Worm (Caenorhabditis elegans) whole organism, L4 larva: ENCODE data around the gene F53F4.11.
A peak's percentile ranks its signal among the peaks of the same experiment; 100 is the strongest.

ENCODE experiments used
- F10B5.3 ChIP-seq: sonication (generic microtip); optimal IDR thresholded peaks from 2 replicates; lab custom pipeline; 2016; ENCODE audit warnings: mild to moderate bottlenecking, missing genetic modification characterization, missing compliant biosample characterization
- F44E2.7 ChIP-seq: fragments of 200-800 bp; sonication (Bioruptor generic); IDR thresholded peaks from 2 replicates; pipeline ENCODE4 v2.1.2; 2022; ENCODE audit warnings: missing genetic modification characterization, missing compliant biosample characterization
- T20F7.1 ChIP-seq: fragments of 200-800 bp; sonication (Bioruptor generic); optimal IDR thresholded peaks from 2 replicates; lab custom pipeline; 2018; ENCODE audit warnings: mild to moderate bottlenecking, missing genetic modification characterization, missing compliant biosample characterization
- Y5F2A.4 ChIP-seq: fragments of 200-800 bp; sonication (Bioruptor generic); optimal IDR thresholded peaks from 2 replicates; lab custom pipeline; 2018; ENCODE audit warnings: mild to moderate bottlenecking, missing genetic modification characterization, missing compliant biosample characterization
- ZK337.2 ChIP-seq: fragments of 200-800 bp; sonication (Bioruptor generic); IDR thresholded peaks from 2 replicates; pipeline ENCODE4 v1.3.6; 2022; ENCODE audit warnings: missing genetic modification reagents, missing genetic modification characterization, missing compliant biosample characterization
- aha-1 ChIP-seq: fragments of 150-350 bp; peaks from one replicate; lab custom pipeline; 2014; ENCODE audit warnings: missing biosample characterization, missing genetic modification characterization
- aly-2 ChIP-seq: sonication (generic microtip); optimal IDR thresholded peaks from 2 replicates; lab custom pipeline; 2018; ENCODE audit warnings: missing biosample characterization, missing genetic modification characterization
- ceh-20 ChIP-seq: fragments of 200-800 bp; sonication (Bioruptor generic); IDR thresholded peaks from 2 replicates; pipeline ENCODE4 v1.3.6; 2022; ENCODE audit warnings: missing genetic modification reagents, missing genetic modification characterization, missing compliant biosample characterization
- ceh-44 ChIP-seq: fragments of 200-800 bp; sonication (Bioruptor generic); IDR thresholded peaks from 2 replicates; pipeline ENCODE4 v1.3.6; 2022; ENCODE audit warnings: missing genetic modification reagents, missing genetic modification characterization, missing compliant biosample characterization
- ceh-62 ChIP-seq: sonication (generic microtip); optimal IDR thresholded peaks from 2 replicates; lab custom pipeline; 2017; ENCODE audit warnings: missing biosample characterization, missing genetic modification characterization
- ctbp-1 ChIP-seq: fragments of 200-800 bp; sonication (Bioruptor generic); IDR thresholded peaks from 2 replicates; pipeline ENCODE4 v1.3.6; 2022; ENCODE audit warnings: missing genetic modification reagents, missing genetic modification characterization, missing compliant biosample characterization
- daf-12 ChIP-seq: fragments of 150-350 bp; optimal IDR thresholded peaks from 2 replicates; lab custom pipeline; 2014; ENCODE audit warnings: missing biosample characterization, missing genetic modification reagents, missing genetic modification characterization
- dmd-8 ChIP-seq: fragments of 200-800 bp; sonication (Bioruptor generic); IDR thresholded peaks from 2 replicates; pipeline ENCODE4 v1.3.6; 2022; ENCODE audit warnings: missing genetic modification characterization, missing compliant biosample characterization
- egl-27 ChIP-seq: sonication (generic microtip); optimal IDR thresholded peaks from 3 replicates; lab custom pipeline; 2017; ENCODE audit warnings: missing biosample characterization, missing genetic modification reagents, missing genetic modification characterization
- egl-43 ChIP-seq: fragments of 200-800 bp; sonication (Bioruptor generic); IDR thresholded peaks from 2 replicates; pipeline ENCODE4 v1.3.6; 2022; ENCODE audit warnings: missing genetic modification reagents, missing genetic modification characterization, missing compliant biosample characterization
- gei-8 ChIP-seq: fragments of 200-800 bp; sonication (Bioruptor generic); optimal IDR thresholded peaks from 2 replicates; lab custom pipeline; 2018; ENCODE audit warnings: mild to moderate bottlenecking, missing genetic modification characterization, missing compliant biosample characterization
- hmg-1.1 ChIP-seq: fragments of 200-800 bp; sonication (Bioruptor generic); IDR thresholded peaks from 2 replicates; pipeline ENCODE4 v1.3.6; 2022; ENCODE audit warnings: missing genetic modification reagents, missing genetic modification characterization, missing compliant biosample characterization
- lin-13 ChIP-seq: fragments of 150-350 bp; optimal IDR thresholded peaks from 2 replicates; lab custom pipeline; 2014; ENCODE audit warnings: missing biosample characterization, missing genetic modification reagents, missing genetic modification characterization
- lin-15B ChIP-seq: fragments of 150-350 bp; sonication (generic microtip); optimal IDR thresholded peaks from 3 replicates; lab custom pipeline; 2014; ENCODE audit warnings: missing biosample characterization, missing genetic modification characterization
- lin-29 ChIP-seq: fragments of 200-800 bp; sonication (Bioruptor generic); IDR thresholded peaks from 2 replicates; pipeline ENCODE4 v1.3.6; 2022; ENCODE audit warnings: missing genetic modification reagents, missing genetic modification characterization, missing compliant biosample characterization
- lin-38 ChIP-seq: fragments of 200-800 bp; sonication (Bioruptor generic); IDR thresholded peaks from 2 replicates; pipeline ENCODE4 v1.3.6; 2022; ENCODE audit warnings: missing genetic modification reagents, missing genetic modification characterization, missing compliant biosample characterization
- lin-39 ChIP-seq: fragments of 150-350 bp; optimal IDR thresholded peaks from 2 replicates; lab custom pipeline; 2014; ENCODE audit warnings: missing biosample characterization, missing genetic modification reagents, missing genetic modification characterization
- mdl-1 ChIP-seq, 2 experiments: fragments of 150-350 bp in 1 of 2; sonication (generic microtip) in 1 of 2; optimal IDR thresholded peaks; 2 replicates each; lab custom pipeline; 2014 to 2017; ENCODE audit warnings: missing biosample characterization in 2 of 2, missing genetic modification characterization in 2 of 2
- mxl-2 ChIP-seq: fragments of 200-800 bp; sonication (Bioruptor generic); conservative IDR thresholded peaks from 2 replicates; pipeline ENCODE4 v1.3.6; 2022; ENCODE audit warnings: missing genetic modification reagents, missing genetic modification characterization, missing compliant biosample characterization
- mxl-3 ChIP-seq: fragments of 200-800 bp; sonication (Bioruptor generic); optimal IDR thresholded peaks from 2 replicates; lab custom pipeline; 2018; ENCODE audit warnings: mild to moderate bottlenecking, missing genetic modification characterization, missing compliant biosample characterization
- nhr-11 ChIP-seq: fragments of 150-350 bp; optimal IDR thresholded peaks from 2 replicates; lab custom pipeline; 2014; ENCODE audit warnings: missing biosample characterization, missing genetic modification characterization
- nhr-28 ChIP-seq: fragments of 150-350 bp; optimal IDR thresholded peaks from 2 replicates; lab custom pipeline; 2014; ENCODE audit warnings: missing biosample characterization, missing genetic modification characterization
- nhr-48 ChIP-seq: sonication (generic microtip); optimal IDR thresholded peaks from 2 replicates; lab custom pipeline; 2016; ENCODE audit warnings: mild to moderate bottlenecking, missing genetic modification characterization, missing compliant biosample characterization
- nhr-76 ChIP-seq: fragments of 150-350 bp; optimal IDR thresholded peaks from 2 replicates; lab custom pipeline; 2014; ENCODE audit warnings: missing biosample characterization, missing genetic modification characterization
- nhr-77 ChIP-seq: fragments of 150-350 bp; optimal IDR thresholded peaks from 2 replicates; lab custom pipeline; 2014; ENCODE audit warnings: missing biosample characterization, missing genetic modification characterization
- pha-4 ChIP-seq, 2 experiments: fragments of 150-350 bp in 1 of 2; fragments of 200-800 bp in 1 of 2; sonication (Bioruptor generic) in 1 of 2; IDR thresholded peaks in 1 of 2; optimal IDR thresholded peaks in 1 of 2; 2 replicates each; pipeline versions ENCODE4 v1.3.6 to Lab custom; 2014 to 2022; ENCODE audit warnings: missing genetic modification characterization in 2 of 2, missing genetic modification reagents in 2 of 2, missing biosample characterization in 1 of 2, missing compliant biosample characterization in 1 of 2
- pqm-1 ChIP-seq: sonication (generic microtip); optimal IDR thresholded peaks from 2 replicates; lab custom pipeline; 2017; ENCODE audit warnings: missing biosample characterization, missing genetic modification characterization
- saeg-2 ChIP-seq: fragments of 200-800 bp; sonication (Bioruptor generic); IDR thresholded peaks from 2 replicates; pipeline ENCODE4 v1.3.6; 2022; ENCODE audit warnings: missing genetic modification reagents, missing genetic modification characterization, missing compliant biosample characterization
- sdz-12 ChIP-seq: fragments of 200-800 bp; sonication (Bioruptor generic); optimal IDR thresholded peaks from 2 replicates; lab custom pipeline; 2018; ENCODE audit warnings: mild to moderate bottlenecking, missing genetic modification characterization, missing compliant biosample characterization
- snpc-1.2 ChIP-seq: fragments of 200-800 bp; sonication (Bioruptor generic); IDR thresholded peaks from 2 replicates; pipeline ENCODE4 v1.3.6; 2022; ENCODE audit warnings: missing genetic modification reagents, missing genetic modification characterization, missing compliant biosample characterization
- tag-97 ChIP-seq: fragments of 200-800 bp; sonication (Bioruptor generic); IDR thresholded peaks from 2 replicates; pipeline ENCODE4 v1.3.6; 2022; ENCODE audit warnings: missing genetic modification characterization, missing compliant biosample characterization
- tra-1 ChIP-seq: fragments of 200-800 bp; sonication (Bioruptor generic); IDR thresholded peaks from 2 replicates; pipeline ENCODE4 v1.3.6; 2022; ENCODE audit warnings: missing genetic modification reagents, missing genetic modification characterization, missing compliant biosample characterization
- unc-130 ChIP-seq: sonication (generic microtip); optimal IDR thresholded peaks from 2 replicates; lab custom pipeline; 2016; ENCODE audit warnings: missing genetic modification reagents, missing genetic modification characterization, missing compliant biosample characterization
- unc-62 ChIP-seq, 3 experiments: fragments of 150-350 bp in 1 of 3; sonication (generic microtip); optimal IDR thresholded peaks in 2 of 3; peaks in 1 of 3; 1 replicate in 1 of 3; 2 replicates in 2 of 3; lab custom pipeline; 2014 to 2017; ENCODE audit warnings: missing biosample characterization in 3 of 3, missing genetic modification characterization in 3 of 3, missing genetic modification reagents in 3 of 3, missing genotype in 1 of 3
- zfp-3 ChIP-seq: fragments of 200-800 bp; sonication (Bioruptor generic); conservative IDR thresholded peaks from 2 replicates; pipeline ENCODE4 v1.3.6; 2022; ENCODE audit warnings: missing genetic modification reagents, missing genetic modification characterization, missing compliant biosample characterization
- zip-2 ChIP-seq: fragments of 150-350 bp; optimal IDR thresholded peaks from 2 replicates; lab custom pipeline; 2014; ENCODE audit warnings: missing biosample characterization, missing genetic modification characterization

Gene F53F4.11

ce11 chrV:13653713-13654393 lies 29.5 kb upstream of the F53F4.11 start, which contains the start of gene lpin-1 (continued):
- TF ChIP-seq zfp-3 (GFP tag; lab: Robert Waterston, UW) = 0 out of 2 replicates have a peak, but pooled peaks have one; percentile 28
- peak; percentile 77 for TF ChIP-seq nhr-28 (tag; lab: Kevin White, UChicago)
- peak; percentile 68 for TF ChIP-seq sdz-12 (GFP tag; lab: Kevin White, UChicago)
- TF ChIP-seq mdl-1 (tag; optimal IDR thresholded peaks at IDR 0.05; lab: Kevin White, UChicago) = peak in 1 of 2 experiments; percentile 54
- TF ChIP-seq nhr-48 = peak; percentile 47
- TF ChIP-seq saeg-2 (GFP tag; lab: Robert Waterston, UW) = peak; percentile 11; the same call in 1 of the 2 replicates

DNA sequence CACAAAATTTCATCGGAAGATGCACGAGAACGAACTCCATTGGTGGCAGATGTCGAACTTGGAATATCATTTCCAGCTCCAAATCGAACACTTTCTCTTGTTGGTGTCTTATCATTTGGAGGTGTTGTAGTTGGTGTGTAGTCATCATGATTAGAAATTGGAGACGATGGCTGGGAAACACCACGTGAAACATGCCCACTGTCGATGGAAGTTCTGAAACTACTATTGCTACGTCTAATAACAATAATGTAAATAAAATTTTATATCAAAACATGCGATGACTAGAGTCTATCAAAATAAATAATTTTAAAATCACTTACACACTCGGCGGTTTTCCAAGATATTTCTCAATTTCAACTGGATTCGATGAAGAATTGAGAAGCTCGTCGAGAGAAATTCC lies 28.0 kb upstream of the F53F4.11 start:
- TF ChIP-seq nhr-28 (tag; lab: Kevin White, UChicago) (peak; percentile 64), gei-8 (GFP tag; lab: Kevin White, UChicago) (no peak), nhr-77 (peak; percentile 31), T20F7.1 (GFP tag; lab: Kevin White, UChicago) (peak; percentile 47)

ce11 chrV:13650800-13651199 lies 26.5 kb upstream of the F53F4.11 start:
- TF ChIP-seq aha-1 (tag; lab: Kevin White, UChicago) (no peak), F44E2.7 (GFP tag; lab: Robert Waterston, UW) (no peak), dmd-8 (GFP tag; lab: Robert Waterston, UW) (no peak), gei-8 (GFP tag; lab: Kevin White, UChicago) (no peak), aly-2 (tag; lab: Kevin White, UChicago) (no peak), daf-12 (tag; lab: Kevin White, UChicago) (no peak), hmg-1.1 (0 out of 2 replicates have a peak, but pooled peaks have one; percentile 11), mxl-3 (GFP tag; lab: Kevin White, UChicago) (no peak), nhr-28 (tag; lab: Kevin White, UChicago) (no peak), unc-62 (GFP tag; optimal IDR thresholded peaks at IDR 0.05 in 1 of 2; lab: Kevin White, UChicago) (peak in 1 of 2 experiments; percentile 96), unc-62 (tag; optimal IDR thresholded peaks at IDR 0.05; lab: Kevin White, UChicago) (no peak), T20F7.1 (GFP tag; lab: Kevin White, UChicago) (no peak), F10B5.3 (tag; lab: Kevin White, UChicago) (no peak), zfp-3 (GFP tag; lab: Robert Waterston, UW) (0 out of 2 replicates have a peak, but pooled peaks have one; percentile 10)
- TF ChIP-seq, all 104 proteins: peak for 3

DNA sequence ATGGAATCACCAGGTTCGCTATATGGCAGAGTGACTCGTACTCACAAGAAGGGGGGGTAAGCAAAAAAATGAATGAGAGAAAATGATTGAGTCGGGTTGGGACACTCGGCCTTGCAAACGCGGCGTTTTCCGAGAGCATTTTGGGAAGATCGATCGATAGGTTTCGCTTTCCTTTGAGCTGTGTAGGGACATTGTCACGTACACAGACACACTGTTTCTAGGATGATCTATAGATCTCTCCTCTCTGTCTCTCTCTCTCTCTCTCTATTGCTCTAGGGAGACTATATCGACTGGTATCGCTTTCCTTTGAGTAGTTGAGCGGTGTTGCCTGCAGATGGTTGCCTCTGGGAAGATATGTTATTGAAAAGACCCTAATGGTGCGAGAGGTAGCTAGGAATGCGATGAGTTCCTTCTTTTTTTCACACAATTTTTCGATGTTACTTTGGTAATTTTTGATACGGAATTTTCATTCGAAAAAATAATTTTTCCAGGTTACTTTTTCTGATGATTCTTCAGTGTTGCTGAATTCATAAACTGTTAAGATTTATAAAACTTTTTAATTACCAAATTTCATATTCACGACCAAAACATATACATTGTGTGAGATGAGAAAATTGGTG lies 25.5 kb upstream of the F53F4.11 start, which contains the start of gene H37A05.4:
TSS of gene H37A05.4 (minus strand) at position 51 of the 620 bp plus-strand sequence.
- no peak for TF ChIP-seq ceh-44 (GFP tag; lab: Robert Waterston, UW)
- 0 out of 2 replicates have a peak, but pooled peaks have one; percentile 36 for TF ChIP-seq ctbp-1 (GFP tag; lab: Robert Waterston, UW)
- TF ChIP-seq tag-97 (GFP tag; lab: Robert Waterston, UW) = no peak
- peak; percentile 60; the same call in 1 of the 2 replicates for TF ChIP-seq ceh-20 (GFP tag; lab: Robert Waterston, UW)
- no peak for TF ChIP-seq lin-15B
- TF ChIP-seq lin-38 = peak; percentile 50
- TF ChIP-seq egl-27 (tag; lab: Kevin White, UChicago) = no peak
- TF ChIP-seq ceh-62 (tag; lab: Kevin White, UChicago) = no peak
- TF ChIP-seq egl-43 (GFP tag; lab: Robert Waterston, UW) = 0 out of 2 replicates have a peak, but pooled peaks have one; percentile 35
- TF ChIP-seq lin-39 (tag; lab: Kevin White, UChicago) = no peak
- peak; percentile 51; the same call in 1 of the 2 replicates for TF ChIP-seq pha-4 (GFP tag; IDR thresholded peaks at IDR 0.05; lab: Robert Waterston, UW)
- TF ChIP-seq pha-4 (tag; optimal IDR thresholded peaks at IDR 0.05; lab: Kevin White, UChicago) = no peak
- no peak for TF ChIP-seq lin-29 (GFP tag; lab: Robert Waterston, UW)
- no peak for TF ChIP-seq unc-130 (GFP tag; lab: Kevin White, UChicago)
- no peak for TF ChIP-seq tra-1 (GFP tag; lab: Robert Waterston, UW)
- no peak for TF ChIP-seq nhr-76
- no peak for TF ChIP-seq lin-13 (GFP tag; lab: Kevin White, UChicago)
- TF ChIP-seq aly-2 (tag; lab: Kevin White, UChicago) = no peak
- peak in 1 of 2 experiments; percentile 56 for TF ChIP-seq unc-62 (GFP tag; optimal IDR thresholded peaks at IDR 0.05 in 1 of 2; lab: Kevin White, UChicago)
- no peak for TF ChIP-seq unc-62 (tag; optimal IDR thresholded peaks at IDR 0.05; lab: Kevin White, UChicago)
- TF ChIP-seq Y5F2A.4 (GFP tag; lab: Kevin White, UChicago) = peak; percentile 39
- no peak for TF ChIP-seq mdl-1 (tag; optimal IDR thresholded peaks at IDR 0.05; lab: Kevin White, UChicago)
- TF ChIP-seq pqm-1 (tag; lab: Kevin White, UChicago) = no peak
- no peak for TF ChIP-seq nhr-11
- TF ChIP-seq snpc-1.2 (GFP tag; lab: Robert Waterston, UW) = no peak
- no peak for TF ChIP-seq ZK337.2
- peak; percentile 35 for TF ChIP-seq zip-2 (tag; lab: Kevin White, UChicago)
- TF ChIP-seq mxl-2 (GFP tag; lab: Robert Waterston, UW) = no peak
